Fruit fly (Drosophila melanogaster) whole organism, embryonic: Measurements from ENCODE around the gene CG32333.

Experiments
- Asciz ChIP-seq: fragments of 200-800 bp; sonication (Bioruptor generic); optimal IDR thresholded peaks from 2 replicates; lab custom pipeline; 2017; ENCODE audit warnings: missing biosample characterization, mild to moderate bottlenecking, missing genetic modification characterization, missing genetic modification reagents
- BtbVII ChIP-seq: fragments of 200-800 bp; sonication (Bioruptor generic); optimal IDR thresholded peaks from 3 replicates; lab custom pipeline; 2017; ENCODE audit warnings: missing biosample characterization, mild to moderate bottlenecking, missing genetic modification characterization
- CG10267 ChIP-seq: fragments of 200-800 bp; sonication (Bioruptor generic); optimal IDR thresholded peaks from 2 replicates; lab custom pipeline; 2018; ENCODE audit warnings: missing biosample characterization, mild to moderate bottlenecking, missing genetic modification characterization, moderate library complexity
- CG10274 ChIP-seq: fragments of 200-800 bp; sonication (Bioruptor generic); optimal IDR thresholded peaks from 3 replicates; lab custom pipeline; 2017; ENCODE audit warnings: missing biosample characterization, mild to moderate bottlenecking, missing genetic modification characterization
- CG11093 ChIP-seq: fragments of 200-800 bp; sonication (Bioruptor generic); IDR thresholded peaks from 3 replicates; pipeline ENCODE4 v1.3.6; 2022; ENCODE audit warnings: missing biosample characterization, missing genetic modification characterization
- CG15514 ChIP-seq: fragments of 200-800 bp; sonication (Bioruptor generic); optimal IDR thresholded peaks from 3 replicates; lab custom pipeline; 2017; ENCODE audit warnings: missing biosample characterization, missing genetic modification characterization, mild to moderate bottlenecking, moderate library complexity, missing genetic modification reagents
- CG16779 ChIP-seq: fragments of 200-800 bp; sonication (Bioruptor generic); IDR thresholded peaks from 2 replicates; pipeline ENCODE4 v1.3.6; 2022; ENCODE audit warnings: missing biosample characterization, missing genetic modification characterization
- CG30020 ChIP-seq: fragments of 200-800 bp; optimal IDR thresholded peaks from 2 replicates; lab custom pipeline; 2019; ENCODE audit warnings: missing biosample characterization, mild to moderate bottlenecking, missing genetic modification characterization, moderate library complexity
- CG3065 ChIP-seq: fragments of 200-800 bp; sonication (Bioruptor generic); optimal IDR thresholded peaks from 2 replicates; lab custom pipeline; 2016; ENCODE audit warnings: missing biosample characterization, missing genetic modification characterization
- CG31388 ChIP-seq: fragments of 200-800 bp; sonication (Bioruptor generic); optimal IDR thresholded peaks from 2 replicates; lab custom pipeline; 2016; ENCODE audit warnings: missing biosample characterization, missing genetic modification characterization
- CG4360 ChIP-seq: fragments of 200-800 bp; sonication (Bioruptor generic); IDR thresholded peaks from 2 replicates; pipeline ENCODE4 v1.3.6; 2022; ENCODE audit warnings: missing biosample characterization, missing genetic modification characterization
- CG6765 ChIP-seq: fragments of 200-800 bp; sonication (Bioruptor generic); optimal IDR thresholded peaks from 3 replicates; lab custom pipeline; 2017; ENCODE audit warnings: missing biosample characterization, mild to moderate bottlenecking, missing genetic modification characterization
- CG7357 ChIP-seq: fragments of 200-800 bp; sonication (Bioruptor generic); IDR thresholded peaks from 3 replicates; pipeline ENCODE4 v1.3.6; 2022; ENCODE audit warnings: missing biosample characterization, missing genetic modification characterization
- CG9215 ChIP-seq: fragments of 200-800 bp; sonication (Bioruptor generic); IDR thresholded peaks from 2 replicates; pipeline ENCODE4 v1.3.6; 2022; ENCODE audit warnings: missing biosample characterization, missing genetic modification characterization
- CoRest ChIP-seq: fragments of 200-800 bp; sonication (Bioruptor generic); optimal IDR thresholded peaks from 3 replicates; lab custom pipeline; 2018; ENCODE audit warnings: missing biosample characterization, mild to moderate bottlenecking, missing genetic modification characterization, moderate library complexity
- Dad ChIP-seq: fragments of 200-800 bp; sonication (Bioruptor generic); optimal IDR thresholded peaks from 3 replicates; lab custom pipeline; 2016; ENCODE audit warnings: missing biosample characterization, missing genetic modification characterization
- Dfd ChIP-seq, 2 experiments: fragments of >200 bp; optimal IDR thresholded peaks; 2 replicates each; lab custom pipeline; 2017; ENCODE audit warnings: missing biosample characterization in 2 of 2, missing genetic modification characterization in 2 of 2
- ERR ChIP-seq: fragments of 200-800 bp; sonication (Bioruptor generic); optimal IDR thresholded peaks from 2 replicates; lab custom pipeline; 2016; ENCODE audit warnings: missing biosample characterization, missing genetic modification characterization
- GATAe ChIP-seq: fragments of 200-800 bp; sonication (Bioruptor generic); conservative IDR thresholded peaks from 2 replicates; pipeline ENCODE4 v1.3.6; 2022; ENCODE audit warnings: missing biosample characterization, missing genetic modification characterization
- Gug ChIP-seq: fragments of 200-800 bp; sonication (Bioruptor generic); IDR thresholded peaks from 4 replicates; pipeline ENCODE4 v1.3.6; 2022; ENCODE audit warnings: missing biosample characterization, missing genetic modification characterization
- HmgD ChIP-seq: fragments of 200-800 bp; sonication (Bioruptor generic); optimal IDR thresholded peaks from 3 replicates; lab custom pipeline; 2016; ENCODE audit warnings: missing biosample characterization, missing genetic modification characterization
- Hmr ChIP-seq: fragments of 200-800 bp; sonication (Bioruptor generic); optimal IDR thresholded peaks from 3 replicates; lab custom pipeline; 2017; ENCODE audit warnings: mild to moderate bottlenecking, missing biosample characterization, missing genetic modification reagents, missing genetic modification characterization
- Hsf ChIP-seq: fragments of 200-800 bp; sonication (Bioruptor generic); optimal IDR thresholded peaks from 3 replicates; lab custom pipeline; 2016; ENCODE audit warnings: missing biosample characterization, missing genetic modification characterization
- NFAT ChIP-seq: fragments of 200-800 bp; sonication (Bioruptor generic); IDR thresholded peaks from 2 replicates; pipeline ENCODE4 v1.3.6; 2022; ENCODE audit warnings: missing biosample characterization, missing genetic modification characterization
- Ssrp ChIP-seq: fragments of 200-800 bp; sonication (Bioruptor generic); optimal IDR thresholded peaks from 2 replicates; lab custom pipeline; 2018; ENCODE audit warnings: missing biosample characterization, mild to moderate bottlenecking, missing genetic modification characterization, moderate library complexity
- cg ChIP-seq: fragments of 200-800 bp; sonication (Bioruptor generic); optimal IDR thresholded peaks from 3 replicates; lab custom pipeline; 2019; ENCODE audit warnings: missing biosample characterization, mild to moderate bottlenecking, missing genetic modification characterization, moderate library complexity
- exex ChIP-seq: fragments of 200-800 bp; sonication (Bioruptor generic); optimal IDR thresholded peaks from 4 replicates; lab custom pipeline; 2018; ENCODE audit warnings: missing biosample characterization, mild to moderate bottlenecking, missing genetic modification characterization, moderate library complexity
- eyg ChIP-seq: fragments of 200-800 bp; sonication (Bioruptor generic); optimal IDR thresholded peaks from 3 replicates; lab custom pipeline; 2016; ENCODE audit warnings: missing biosample characterization, missing genetic modification characterization
- grn ChIP-seq: fragments of 200-800 bp; sonication (Bioruptor generic); optimal IDR thresholded peaks from 3 replicates; lab custom pipeline; 2017; ENCODE audit warnings: missing biosample characterization, missing genetic modification characterization
- gt ChIP-seq: fragments of 200-800 bp; sonication (Bioruptor generic); IDR thresholded peaks from 2 replicates; pipeline ENCODE4 v1.3.6; 2022; ENCODE audit warnings: missing biosample characterization, missing genetic modification characterization
- ind ChIP-seq: fragments of 200-800 bp; sonication (Bioruptor generic); optimal IDR thresholded peaks from 3 replicates; lab custom pipeline; 2016; ENCODE audit warnings: missing biosample characterization, missing genetic modification characterization
- otp ChIP-seq: fragments of 200-800 bp; sonication (Bioruptor generic); IDR thresholded peaks from 3 replicates; pipeline ENCODE4, ENCODE4 v1.3.6; 2022; ENCODE audit warnings: missing biosample characterization, missing genetic modification characterization
- peb ChIP-seq: fragments of 200-800 bp; sonication (Bioruptor generic); IDR thresholded peaks from 2 replicates; pipeline ENCODE4 v1.3.6; 2022; ENCODE audit warnings: missing biosample characterization, missing genetic modification characterization
- pros ChIP-seq: fragments of 200-800 bp; sonication (Bioruptor generic); optimal IDR thresholded peaks from 3 replicates; lab custom pipeline; 2019; ENCODE audit warnings: missing biosample characterization, mild to moderate bottlenecking, missing genetic modification characterization, moderate library complexity
- salm ChIP-seq: fragments of 200-800 bp; sonication (Bioruptor generic); optimal IDR thresholded peaks from 2 replicates; lab custom pipeline; 2018; ENCODE audit warnings: missing biosample characterization, mild to moderate bottlenecking, missing genetic modification characterization
- scrt ChIP-seq: fragments of 200-800 bp; sonication (Bioruptor generic); optimal IDR thresholded peaks from 2 replicates; lab custom pipeline; 2018; ENCODE audit warnings: missing biosample characterization, mild to moderate bottlenecking, missing genetic modification characterization, moderate library complexity
- sens ChIP-seq: fragments of 200-800 bp; sonication (Bioruptor generic); peaks from one replicate; lab custom pipeline; 2016; ENCODE audit warnings: missing biosample characterization, missing genetic modification characterization
- slbo ChIP-seq: fragments of 200-800 bp; sonication (Bioruptor generic); IDR thresholded peaks from 2 replicates; pipeline ENCODE4 v1.3.6; 2022; ENCODE audit warnings: missing biosample characterization, missing genetic modification characterization
- sug ChIP-seq: fragments of 200-800 bp; optimal IDR thresholded peaks from 2 replicates; lab custom pipeline; 2019; ENCODE audit warnings: missing biosample characterization, mild to moderate bottlenecking, missing genetic modification characterization, moderate library complexity
- tll ChIP-seq, 2 experiments: fragments of 200-800 bp in 1 of 2; fragments of >200 bp in 1 of 2; sonication (Bioruptor generic) in 1 of 2; optimal IDR thresholded peaks; 2 replicates each; lab custom pipeline; 2017 to 2019; ENCODE audit warnings: missing biosample characterization in 2 of 2, missing genetic modification characterization in 2 of 2, mild to moderate bottlenecking in 1 of 2, moderate library complexity in 1 of 2

Gene CG32333

DNA sequence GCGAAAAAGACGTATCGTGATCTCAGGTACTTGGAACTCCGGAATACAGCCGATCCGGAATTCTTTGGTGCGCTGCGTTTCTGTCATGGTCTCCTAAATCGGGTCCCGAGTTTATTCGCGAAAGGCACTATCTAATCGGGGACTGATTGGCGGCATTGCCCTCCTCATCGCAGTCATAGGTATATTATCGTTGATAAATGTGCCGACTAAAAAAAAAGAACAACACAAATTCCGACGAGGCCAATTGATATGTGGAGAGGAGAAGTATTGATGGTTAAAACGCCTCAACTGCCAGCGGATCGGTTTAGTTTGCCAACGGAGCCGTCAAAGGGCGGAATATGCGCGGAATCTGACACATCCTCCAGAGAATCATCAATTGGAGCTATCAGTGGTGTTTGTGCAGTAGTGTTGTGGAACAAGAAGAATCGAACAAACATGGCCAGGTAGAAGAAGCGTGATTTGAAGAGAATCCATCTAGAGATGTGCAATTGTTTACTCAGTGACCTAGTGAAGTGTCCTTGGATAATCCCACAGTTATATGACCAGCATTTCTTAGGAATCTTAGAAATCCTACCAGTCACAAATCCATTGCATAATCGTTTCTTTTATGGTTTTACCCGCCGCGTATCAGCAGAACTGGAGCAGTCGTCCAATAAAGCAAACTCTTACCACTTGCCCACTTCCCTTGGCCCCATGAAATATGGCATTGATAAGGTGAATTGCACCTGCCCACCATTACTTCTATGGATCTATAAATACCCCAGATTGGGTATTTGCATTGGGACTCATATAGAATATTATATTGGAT is 49.3 kb downstream of the CG32333 start (continued):
- TF ChIP-seq CG9215 (GFP tag; lab: Robert Waterston, UW) (0 out of 2 replicates have a peak, but pooled peaks have one; percentile 11), BtbVII (GFP tag; lab: Kevin White, UChicago) (no peak), CG4360 (GFP tag; lab: Robert Waterston, UW) (no peak), Asciz (GFP tag; lab: Kevin White, UChicago) (no peak), CG16779 (GFP tag; lab: Robert Waterston, UW) (no peak), Dad (GFP tag; lab: Kevin White, UChicago) (no peak), scrt (GFP tag; lab: Kevin White, UChicago) (no peak), Gug (GFP tag; lab: Robert Waterston, UW) (no peak), CG10267 (no peak), NFAT (GFP tag; lab: Robert Waterston, UW) (no peak), CG10274 (GFP tag; lab: Kevin White, UChicago) (no peak), CG11093 (GFP tag; lab: Robert Waterston, UW) (no peak), CG30020 (tag; lab: Kevin White, UChicago) (no peak), CoRest (tag; lab: Kevin White, UChicago) (no peak), ERR (GFP tag; lab: Kevin White, UChicago) (no peak)

DNA sequence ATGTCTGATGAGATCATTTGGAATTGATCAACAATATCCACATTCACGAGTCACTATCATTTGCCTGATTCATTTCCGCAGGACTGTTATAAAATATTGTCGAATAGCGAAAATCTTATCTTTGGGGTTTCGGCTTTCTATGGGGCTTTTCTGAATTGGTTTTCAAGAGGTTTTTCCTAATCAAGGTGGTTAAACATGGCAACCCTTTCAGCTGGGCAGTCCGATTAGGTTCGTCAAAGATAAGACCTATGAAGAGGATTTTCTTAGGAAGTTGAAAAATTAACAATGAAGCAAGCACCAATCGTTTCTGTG is 49.8 kb downstream of the CG32333 start:
- TF ChIP-seq tll (GFP tag; optimal IDR thresholded peaks at IDR 0.05; lab: Kevin White, UChicago) (no peak), HmgD (GFP tag; lab: Kevin White, UChicago) (no peak), Hsf (no peak), ind (no peak), exex (tag; lab: Kevin White, UChicago) (peak; percentile 82), salm (no peak), slbo (GFP tag; lab: Robert Waterston, UW) (no peak), sug (tag; lab: Kevin White, UChicago) (peak; percentile 61), gt (GFP tag; lab: Robert Waterston, UW) (no peak), CG6765 (no peak), CG31388 (GFP tag; lab: Kevin White, UChicago) (no peak), Hmr (GFP tag; lab: Kevin White, UChicago) (no peak), CG7357 (GFP tag; lab: Robert Waterston, UW) (no peak), Ssrp (tag; lab: Kevin White, UChicago) (no peak), peb (no peak), CG15514 (GFP tag; lab: Kevin White, UChicago) (no peak), otp (GFP tag; lab: Robert Waterston, UW) (no peak), pros (no peak), sens (GFP tag; lab: Kevin White, UChicago) (no peak), CG3065 (GFP tag; lab: Kevin White, UChicago) (no peak), cg (no peak), eyg (GFP tag; lab: Kevin White, UChicago) (no peak), grn (GFP tag; lab: Kevin White, UChicago) (peak; percentile 48), GATAe (GFP tag; lab: Robert Waterston, UW) (0 out of 2 replicates have a peak, but pooled peaks have one; percentile 38), Dfd (GFP tag; optimal IDR thresholded peaks at IDR 0.05; lab: Kevin White, UChicago) (no peak)
